Fruit fly (Drosophila melanogaster): ENCODE measurements around the gene CG15034.

dm6 chrX:7377840-7378239 is 30.5 kb upstream of the CG15034 start, which contains the start of gene CheA7a:
- TF ChIP-seq CG33017 (tag; optimal IDR thresholded peaks at IDR 0.05) (no peak), cnc (optimal IDR thresholded peaks at IDR 0.05) (no peak), Mnt (GFP tag; optimal IDR thresholded peaks at IDR 0.05) (no peak), Clk (GFP tag; optimal IDR thresholded peaks at IDR 0.05) (no peak), cic (GFP tag; optimal IDR thresholded peaks at IDR 0.05) (no peak), Crg-1 (GFP tag; optimal IDR thresholded peaks at IDR 0.05) (no peak), Hr96 (GFP tag; optimal IDR thresholded peaks at IDR 0.05) (no peak), CG7045 (GFP tag; optimal IDR thresholded peaks at IDR 0.05) (no peak), kay (GFP tag; ENCODE audit: borderline replicate concordance) (no peak), toe (GFP tag; optimal IDR thresholded peaks at IDR 0.05) (no peak)
